Worm (Caenorhabditis elegans) whole organism, L4 larva: Measurements from ENCODE around the gene cyp-14A1.

ENCODE experiments used
- F26F4.8 ChIP-seq: fragments of 200-800 bp; sonication (Bioruptor generic); conservative IDR thresholded peaks from 2 replicates; pipeline ENCODE4 v1.3.6; 2022; ENCODE audit warnings: missing genetic modification characterization, missing compliant biosample characterization
- F44E2.7 ChIP-seq: fragments of 200-800 bp; sonication (Bioruptor generic); IDR thresholded peaks from 2 replicates; pipeline ENCODE4 v2.1.2; 2022; ENCODE audit warnings: missing genetic modification characterization, missing compliant biosample characterization
- R02D3.7 ChIP-seq: fragments of 150-350 bp; sonication (generic microtip); optimal IDR thresholded peaks from 3 replicates; lab custom pipeline; 2014; ENCODE audit warnings: missing biosample characterization, missing genetic modification characterization
- T20F7.1 ChIP-seq: fragments of 200-800 bp; sonication (Bioruptor generic); optimal IDR thresholded peaks from 2 replicates; lab custom pipeline; 2018; ENCODE audit warnings: mild to moderate bottlenecking, missing genetic modification characterization, missing compliant biosample characterization
- Y48G9A.11 ChIP-seq: fragments of 200-800 bp; sonication (Bioruptor generic); IDR thresholded peaks from 2 replicates; pipeline ENCODE4 v1.3.6; 2022; ENCODE audit warnings: missing genetic modification reagents, missing genetic modification characterization, missing compliant biosample characterization
- Y5F2A.4 ChIP-seq: fragments of 200-800 bp; sonication (Bioruptor generic); optimal IDR thresholded peaks from 2 replicates; lab custom pipeline; 2018; ENCODE audit warnings: mild to moderate bottlenecking, missing genetic modification characterization, missing compliant biosample characterization
- ZK546.5 ChIP-seq, 2 experiments: sonication (generic microtip); optimal IDR thresholded peaks; 2 replicates each; lab custom pipeline; 2017; ENCODE audit warnings: missing biosample characterization in 2 of 2, missing genetic modification characterization in 2 of 2
- aha-1 ChIP-seq: fragments of 150-350 bp; peaks from one replicate; lab custom pipeline; 2014; ENCODE audit warnings: missing biosample characterization, missing genetic modification characterization
- arid-1 ChIP-seq: fragments of 200-800 bp; sonication (Bioruptor generic); conservative IDR thresholded peaks from 2 replicates; pipeline ENCODE4 v1.3.6; 2022; ENCODE audit warnings: missing genetic modification reagents, missing genetic modification characterization, missing compliant biosample characterization
- attf-4 ChIP-seq: sonication (generic microtip); optimal IDR thresholded peaks from 3 replicates; lab custom pipeline; 2017; ENCODE audit warnings: missing biosample characterization, missing genetic modification characterization
- ceh-20 ChIP-seq: fragments of 200-800 bp; sonication (Bioruptor generic); IDR thresholded peaks from 2 replicates; pipeline ENCODE4 v1.3.6; 2022; ENCODE audit warnings: missing genetic modification reagents, missing genetic modification characterization, missing compliant biosample characterization
- ceh-32 ChIP-seq: sonication (generic microtip); optimal IDR thresholded peaks from 2 replicates; lab custom pipeline; 2016; ENCODE audit warnings: mild to moderate bottlenecking, missing genetic modification characterization, missing compliant biosample characterization; ENCODE audit not compliant: poor library complexity
- ceh-62 ChIP-seq: sonication (generic microtip); optimal IDR thresholded peaks from 2 replicates; lab custom pipeline; 2017; ENCODE audit warnings: missing biosample characterization, missing genetic modification characterization
- daf-12 ChIP-seq: fragments of 150-350 bp; optimal IDR thresholded peaks from 2 replicates; lab custom pipeline; 2014; ENCODE audit warnings: missing biosample characterization, missing genetic modification reagents, missing genetic modification characterization
- daf-19 ChIP-seq: fragments of 200-800 bp; sonication (Bioruptor generic); conservative IDR thresholded peaks from 2 replicates; pipeline ENCODE4 v1.3.6; 2022; ENCODE audit warnings: missing genetic modification characterization, missing compliant biosample characterization
- dpl-1 ChIP-seq: fragments of 150-350 bp; optimal IDR thresholded peaks from 2 replicates; lab custom pipeline; 2014; ENCODE audit warnings: missing biosample characterization, missing genetic modification reagents, missing genetic modification characterization
- duxl-1 ChIP-seq: sonication (generic microtip); optimal IDR thresholded peaks from 2 replicates; lab custom pipeline; 2016; ENCODE audit warnings: mild to moderate bottlenecking, missing genetic modification characterization, moderate library complexity, missing compliant biosample characterization; ENCODE audit not compliant: poor library complexity
- fkh-10 ChIP-seq: fragments of 150-350 bp; optimal IDR thresholded peaks from 2 replicates; lab custom pipeline; 2014; ENCODE audit warnings: missing biosample characterization, missing genetic modification reagents, missing genetic modification characterization
- fos-1 ChIP-seq: fragments of 150-350 bp; optimal IDR thresholded peaks from 2 replicates; lab custom pipeline; 2014; ENCODE audit warnings: missing biosample characterization, missing genetic modification characterization
- gei-8 ChIP-seq: fragments of 200-800 bp; sonication (Bioruptor generic); optimal IDR thresholded peaks from 2 replicates; lab custom pipeline; 2018; ENCODE audit warnings: mild to moderate bottlenecking, missing genetic modification characterization, missing compliant biosample characterization
- hlh-11 ChIP-seq: fragments of 200-800 bp; sonication (Bioruptor generic); optimal IDR thresholded peaks from 2 replicates; lab custom pipeline; 2018; ENCODE audit warnings: mild to moderate bottlenecking, missing genetic modification characterization, missing compliant biosample characterization
- hmg-1.1 ChIP-seq: fragments of 200-800 bp; sonication (Bioruptor generic); IDR thresholded peaks from 2 replicates; pipeline ENCODE4 v1.3.6; 2022; ENCODE audit warnings: missing genetic modification reagents, missing genetic modification characterization, missing compliant biosample characterization
- lin-13 ChIP-seq: fragments of 150-350 bp; optimal IDR thresholded peaks from 2 replicates; lab custom pipeline; 2014; ENCODE audit warnings: missing biosample characterization, missing genetic modification reagents, missing genetic modification characterization
- lin-38 ChIP-seq: fragments of 200-800 bp; sonication (Bioruptor generic); IDR thresholded peaks from 2 replicates; pipeline ENCODE4 v1.3.6; 2022; ENCODE audit warnings: missing genetic modification reagents, missing genetic modification characterization, missing compliant biosample characterization
- lin-39 ChIP-seq: fragments of 150-350 bp; optimal IDR thresholded peaks from 2 replicates; lab custom pipeline; 2014; ENCODE audit warnings: missing biosample characterization, missing genetic modification reagents, missing genetic modification characterization
- lir-3 ChIP-seq: sonication (generic microtip); optimal IDR thresholded peaks from 2 replicates; lab custom pipeline; 2016; ENCODE audit warnings: mild to moderate bottlenecking, missing genetic modification characterization, missing compliant biosample characterization
- madf-5 ChIP-seq, 2 experiments: fragments of 200-800 bp; sonication (Bioruptor generic); IDR thresholded peaks; 2 replicates each; pipeline ENCODE4 v1.3.6; 2022; ENCODE audit warnings: missing compliant biosample characterization in 2 of 2, missing genetic modification characterization in 2 of 2
- madf-9 ChIP-seq: fragments of 200-800 bp; sonication (Bioruptor generic); conservative IDR thresholded peaks from 2 replicates; pipeline ENCODE4 v1.3.6; 2022; ENCODE audit warnings: missing genetic modification reagents, missing genetic modification characterization, missing compliant biosample characterization
- mdl-1 ChIP-seq, 2 experiments: fragments of 150-350 bp in 1 of 2; sonication (generic microtip) in 1 of 2; optimal IDR thresholded peaks; 2 replicates each; lab custom pipeline; 2014 to 2017; ENCODE audit warnings: missing biosample characterization in 2 of 2, missing genetic modification characterization in 2 of 2
- nhr-102 ChIP-seq: sonication (generic microtip); optimal IDR thresholded peaks from 2 replicates; lab custom pipeline; 2016; ENCODE audit warnings: mild to moderate bottlenecking, missing genetic modification characterization, moderate library complexity, missing compliant biosample characterization
- nhr-41 ChIP-seq: fragments of 200-800 bp; sonication (Bioruptor generic); IDR thresholded peaks from 2 replicates; pipeline ENCODE4 v1.3.6; 2022; ENCODE audit warnings: missing genetic modification reagents, missing genetic modification characterization, missing compliant biosample characterization
- nhr-42 ChIP-seq: fragments of 200-800 bp; sonication (Bioruptor generic); IDR thresholded peaks from 2 replicates; pipeline ENCODE4 v1.3.6; 2022; ENCODE audit warnings: missing genetic modification characterization, missing compliant biosample characterization
- rbr-2 ChIP-seq: sonication (generic microtip); optimal IDR thresholded peaks from 2 replicates; lab custom pipeline; 2016; ENCODE audit warnings: missing genotype, missing genetic modification characterization, missing compliant biosample characterization
- sdz-12 ChIP-seq: fragments of 200-800 bp; sonication (Bioruptor generic); optimal IDR thresholded peaks from 2 replicates; lab custom pipeline; 2018; ENCODE audit warnings: mild to moderate bottlenecking, missing genetic modification characterization, missing compliant biosample characterization
- skn-1 ChIP-seq: fragments of 150-350 bp; optimal IDR thresholded peaks from 2 replicates; lab custom pipeline; 2014; ENCODE audit warnings: missing biosample characterization, missing genetic modification characterization
- spr-3 ChIP-seq: fragments of 200-800 bp; sonication (Bioruptor generic); optimal IDR thresholded peaks from 2 replicates; lab custom pipeline; 2018; ENCODE audit warnings: mild to moderate bottlenecking, missing genetic modification characterization, missing compliant biosample characterization
- tra-1 ChIP-seq: fragments of 200-800 bp; sonication (Bioruptor generic); IDR thresholded peaks from 2 replicates; pipeline ENCODE4 v1.3.6; 2022; ENCODE audit warnings: missing genetic modification reagents, missing genetic modification characterization, missing compliant biosample characterization
- zag-1 ChIP-seq: fragments of 150-350 bp; optimal IDR thresholded peaks from 2 replicates; lab custom pipeline; 2014; ENCODE audit warnings: missing biosample characterization, missing genetic modification characterization
- ztf-7 ChIP-seq: fragments of 150-350 bp; optimal IDR thresholded peaks from 2 replicates; lab custom pipeline; 2014; ENCODE audit warnings: missing biosample characterization, missing genetic modification characterization

Gene cyp-14A1

DNA sequence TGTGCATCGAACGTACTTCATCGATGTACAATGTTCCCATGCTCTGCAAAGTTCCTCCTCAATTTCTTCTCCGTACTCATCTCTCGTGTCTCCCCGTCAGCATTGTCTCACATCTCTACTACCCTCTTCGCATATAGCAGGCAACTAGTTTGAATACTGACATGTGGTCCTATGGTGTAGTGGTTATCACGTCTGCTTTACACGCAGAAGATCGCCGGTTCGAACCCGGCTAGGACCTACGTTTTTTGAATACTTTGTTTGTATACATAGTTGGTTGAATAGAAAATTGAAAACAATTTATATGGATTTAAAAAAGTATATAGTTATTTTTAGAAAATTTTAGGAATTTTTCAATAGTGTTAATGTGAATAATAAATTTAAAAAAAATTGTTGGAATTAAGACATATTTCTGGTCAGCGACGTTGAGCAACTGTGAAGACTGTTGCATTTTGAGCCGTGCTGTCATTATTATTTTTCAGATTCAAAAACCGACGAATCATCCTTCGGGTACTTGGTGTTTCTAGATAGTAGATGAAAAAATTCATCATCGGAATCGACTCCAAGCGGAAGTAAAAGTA, 39.8 kb upstream of the cyp-14A1 start (continued):
- TF ChIP-seq mdl-1 (tag; optimal IDR thresholded peaks at IDR 0.05; lab: Kevin White, UChicago) (peak; percentile 42 to 64), rbr-2 (tag; lab: Kevin White, UChicago) (peak; percentile 90), gei-8 (GFP tag; lab: Kevin White, UChicago) (peak; percentile 74), attf-4 (tag; lab: Kevin White, UChicago) (no peak), nhr-102 (peak; percentile 91)
- TF ChIP-seq, all 104 proteins: peak for 71

DNA sequence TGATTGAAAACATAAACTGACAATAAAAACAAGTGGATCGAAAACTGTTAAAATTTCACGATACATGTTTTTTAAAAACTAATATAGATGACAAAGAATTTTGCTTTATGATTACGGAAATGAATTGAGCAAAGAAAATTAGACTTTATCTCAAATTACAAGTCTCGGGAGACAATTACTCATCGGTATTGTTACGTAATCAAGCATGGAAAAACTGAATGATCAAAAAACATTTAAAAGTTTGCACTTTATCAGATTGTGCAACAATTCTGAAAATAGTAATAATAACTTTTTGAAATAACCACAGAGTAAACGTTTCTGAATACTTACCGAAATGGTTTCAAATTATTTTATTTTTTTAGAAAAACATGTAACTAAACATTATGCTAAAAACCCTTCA, 38.6 kb upstream of the cyp-14A1 start, which contains the start of gene srd-43:
Gene srd-43, minus strand, starts transcription at position 66 of the 400 bp plus-strand sequence.
- TF ChIP-seq lin-38 = no peak

DNA sequence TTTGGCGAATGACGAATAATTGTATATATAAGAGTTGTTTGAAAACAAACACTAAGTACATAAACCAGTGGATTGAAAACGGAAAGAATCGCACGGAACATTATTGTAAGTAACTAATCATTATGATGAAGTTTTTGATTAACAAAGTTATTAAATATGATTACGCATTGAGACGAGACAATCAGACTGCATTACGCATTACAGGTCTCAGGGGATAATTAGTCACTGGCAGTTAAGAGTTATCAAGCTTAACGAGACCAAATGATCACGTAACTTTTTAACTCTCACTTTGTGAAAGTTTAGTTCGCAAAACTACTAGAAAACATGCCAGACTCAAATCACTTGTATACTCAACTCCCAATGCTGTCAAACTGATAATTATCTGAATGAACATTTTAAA, 36.2 kb upstream of the cyp-14A1 start, which contains the start of gene srd-42:
Gene srd-42, minus strand, starts transcription at position 101 of the 400 bp plus-strand sequence.
- no peak for TF ChIP-seq Y5F2A.4
- no peak for TF ChIP-seq dpl-1 (GFP tag; lab: Kevin White, UChicago)
- no peak for TF ChIP-seq nhr-41
- no peak for TF ChIP-seq hlh-11 (tag; lab: Kevin White, UChicago)
- TF ChIP-seq nhr-42 (GFP tag; lab: Robert Waterston, UW) = no peak
- no peak for TF ChIP-seq zag-1 (tag; lab: Kevin White, UChicago)
- TF ChIP-seq aha-1 (tag; lab: Kevin White, UChicago) = no peak
- TF ChIP-seq spr-3 = no peak
- no peak for TF ChIP-seq daf-19
- no peak for TF ChIP-seq lin-13 (GFP tag; lab: Kevin White, UChicago)
- TF ChIP-seq lin-39 (tag; lab: Kevin White, UChicago) = no peak
- TF ChIP-seq daf-12 (tag; lab: Kevin White, UChicago) = no peak
- no peak for TF ChIP-seq T20F7.1 (GFP tag; lab: Kevin White, UChicago)
- TF ChIP-seq hmg-1.1 (GFP tag; lab: Robert Waterston, UW) = no peak
- no peak for TF ChIP-seq ceh-32
- TF ChIP-seq tra-1 (GFP tag; lab: Robert Waterston, UW) = no peak
- no peak for TF ChIP-seq sdz-12 (GFP tag; lab: Kevin White, UChicago)
- TF ChIP-seq, all 104 proteins: peak for 0

DNA sequence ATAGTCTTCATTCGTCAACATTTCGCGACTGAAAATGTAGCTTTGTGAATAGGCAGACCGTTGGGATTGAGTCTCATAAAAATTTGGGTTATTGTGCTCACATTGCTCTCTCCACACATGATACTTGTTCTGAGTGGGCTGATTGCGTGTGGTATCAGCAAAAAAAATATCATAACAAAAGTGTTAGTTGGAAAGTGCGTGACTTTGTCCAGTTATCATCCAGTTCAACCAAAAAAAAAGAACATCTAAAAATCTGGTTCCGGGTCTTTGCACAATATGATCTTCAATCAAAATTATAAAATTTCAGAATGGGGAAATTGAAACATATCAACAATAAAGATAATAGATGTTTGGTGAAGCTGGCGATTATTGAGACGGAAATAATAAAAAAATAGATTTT, 33.3 kb upstream of the cyp-14A1 start, which contains the start of gene srd-39:
Gene srd-39, minus strand, starts transcription at position 101 of the 400 bp plus-strand sequence.
- TF ChIP-seq duxl-1 (tag; lab: Kevin White, UChicago) = no peak
- no peak for TF ChIP-seq ceh-20
- no peak for TF ChIP-seq lin-39 (tag; lab: Kevin White, UChicago)
- TF ChIP-seq R02D3.7 = no peak
- TF ChIP-seq ztf-7 = no peak
- no peak for TF ChIP-seq lir-3
- no peak for TF ChIP-seq fkh-10 (GFP tag; lab: Kevin White, UChicago)
- TF ChIP-seq arid-1 = no peak

DNA sequence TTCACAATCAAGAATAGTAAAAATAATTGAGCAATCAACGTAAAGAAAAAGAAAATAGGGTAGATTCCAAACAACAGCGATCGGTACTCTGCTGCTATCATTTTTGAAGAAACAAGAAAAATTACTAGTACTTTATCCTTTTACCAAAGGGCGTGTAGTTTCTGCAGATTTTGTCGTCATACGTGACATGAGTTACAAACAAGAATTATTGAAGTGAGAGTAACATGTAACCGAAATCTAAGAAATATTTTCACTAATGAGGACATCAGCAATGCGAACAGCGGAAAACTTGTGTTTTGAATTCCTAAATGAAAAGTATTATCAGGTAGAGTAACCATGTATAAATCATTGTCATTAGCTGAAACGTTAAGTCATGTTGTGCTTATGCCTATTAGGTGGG, 27.5 kb upstream of the cyp-14A1 start, which contains the start of gene srd-36:
Gene srd-36, minus strand, starts transcription at position 101 of the 400 bp plus-strand sequence.
- TF ChIP-seq ceh-62 (tag; lab: Kevin White, UChicago) = no peak
- TF ChIP-seq lin-38 = no peak
- TF ChIP-seq F26F4.8 (GFP tag; lab: Robert Waterston, UW) = no peak
- TF ChIP-seq Y48G9A.11 = no peak
- no peak for TF ChIP-seq madf-5 (GFP tag; IDR thresholded peaks at IDR 0.05; lab: Robert Waterston, UW)
- no peak for TF ChIP-seq madf-9 (GFP tag; lab: Robert Waterston, UW)
- TF ChIP-seq hlh-11 (tag; lab: Kevin White, UChicago) = no peak
- TF ChIP-seq F44E2.7 = no peak
- no peak for TF ChIP-seq skn-1 (tag; lab: Kevin White, UChicago)
- TF ChIP-seq hmg-1.1 (GFP tag; lab: Robert Waterston, UW) = no peak
- no peak for TF ChIP-seq fos-1 (tag; lab: Kevin White, UChicago)
- no peak for TF ChIP-seq nhr-102
- TF ChIP-seq Y5F2A.4 = no peak
- no peak for TF ChIP-seq ZK546.5 (tag; optimal IDR thresholded peaks at IDR 0.05; lab: Kevin White, UChicago)
